Worm (Caenorhabditis elegans): Measurements from ENCODE around the gene rha-1.
A peak's percentile ranks its signal among the peaks of the same experiment; 100 is the strongest.

The rha-1 gene

DNA sequence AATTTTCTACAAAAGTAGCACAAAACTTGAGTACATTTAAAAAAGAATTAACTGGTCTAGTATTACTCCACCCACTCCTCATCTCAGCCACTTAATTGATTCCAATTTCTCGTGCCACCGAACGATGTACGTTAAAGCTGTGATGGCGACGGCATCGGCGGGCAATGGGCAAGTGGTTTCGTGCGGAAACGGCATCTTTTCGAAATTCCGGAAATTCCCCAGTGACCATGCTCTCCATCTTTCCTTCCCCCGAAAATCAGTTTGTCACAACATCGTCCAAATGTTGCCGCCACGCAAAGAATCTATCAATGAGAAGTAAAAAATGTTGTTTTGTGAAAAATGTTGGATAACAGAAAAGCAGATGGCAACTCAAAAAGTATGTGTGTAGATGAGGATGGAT, 50.5 kb downstream of the rha-1 start:
- TF ChIP-seq pha-4 (tag; optimal IDR thresholded peaks at IDR 0.05), result no peak
- TF ChIP-seq M03D4.4 (tag; optimal IDR thresholded peaks at IDR 0.05), result no peak
- no peak for TF ChIP-seq mls-2 (tag; optimal IDR thresholded peaks at IDR 0.05)
- no peak for TF ChIP-seq ztf-11 (tag; optimal IDR thresholded peaks at IDR 0.05)

DNA sequence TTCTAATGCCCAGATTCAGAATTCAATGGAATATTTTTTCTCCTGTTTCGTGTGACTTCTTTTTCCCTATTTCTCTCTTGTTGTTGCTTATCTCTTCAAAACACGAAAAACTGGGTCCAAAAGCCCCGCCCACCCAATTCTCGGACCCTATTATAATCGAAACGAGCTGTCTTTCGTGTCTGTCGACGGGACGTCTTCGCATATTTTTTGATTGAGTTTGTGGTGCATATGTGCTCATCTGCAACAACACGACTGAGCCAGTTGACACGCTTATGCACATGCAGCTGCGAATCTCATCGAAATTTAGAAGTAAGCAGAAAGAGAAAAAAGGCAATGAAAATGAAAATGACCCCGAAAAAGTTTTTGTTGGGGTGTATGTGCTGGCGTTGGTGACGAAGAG, 52.5 kb downstream of the rha-1 start:
- TF ChIP-seq ces-1 (GFP tag; optimal IDR thresholded peaks at IDR 0.05) (peak; percentile 65), ztf-11 (tag; optimal IDR thresholded peaks at IDR 0.05) (no peak), unc-39 (tag; optimal IDR thresholded peaks at IDR 0.05) (no peak), unc-120 (tag; optimal IDR thresholded peaks at IDR 0.05; ENCODE audit: poor library complexity, severe bottlenecking) (no peak)

DNA sequence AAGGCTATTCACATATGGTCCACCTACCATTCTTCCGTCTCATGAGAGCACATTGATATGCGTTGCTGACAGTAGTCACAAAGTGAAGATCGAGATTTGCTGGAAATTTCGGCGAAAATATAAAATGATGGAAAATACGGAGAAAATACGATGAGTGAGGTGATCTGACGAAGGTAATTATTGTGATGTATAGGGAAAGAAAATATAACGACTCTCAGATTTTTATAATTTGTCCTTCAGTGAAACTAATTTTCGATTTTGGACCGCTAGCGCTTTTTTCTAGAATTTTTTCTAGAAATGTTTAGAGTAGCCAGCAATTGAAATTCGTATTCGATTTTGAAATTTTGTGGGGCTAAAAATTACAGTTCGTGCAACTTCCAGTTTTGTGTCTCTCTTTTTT, 54.3 kb downstream of the rha-1 start, which contains the start of gene F46C5.2:
TSS of gene F46C5.2 (minus strand) at position 101 of the 400 bp plus-strand sequence.
- TF ChIP-seq pha-4 (tag; optimal IDR thresholded peaks at IDR 0.05) (no peak), tbx-8 (GFP tag; optimal IDR thresholded peaks at IDR 0.05) (no peak), M03D4.4 (tag; optimal IDR thresholded peaks at IDR 0.05) (no peak), mep-1 (tag; optimal IDR thresholded peaks at IDR 0.05) (no peak)

Data from whole organism, mixed stage, embryonic.